Worm (Caenorhabditis elegans): Measurements from ENCODE around the gene Y52E8A.3.

- TF ChIP-seq elt-2 (tag; optimal IDR thresholded peaks at IDR 0.05) (no peak), nhr-77 (tag; optimal IDR thresholded peaks at IDR 0.05) (no peak), elt-3 (tag; optimal IDR thresholded peaks at IDR 0.05) (no peak), egl-27 (tag; optimal IDR thresholded peaks at IDR 0.05) (no peak), eor-1 (tag; optimal IDR thresholded peaks at IDR 0.05) (no peak), mdl-1 (tag; optimal IDR thresholded peaks at IDR 0.05) (no peak), egl-5 (tag; optimal IDR thresholded peaks at IDR 0.05) (no peak), unc-62 (GFP tag; optimal IDR thresholded peaks at IDR 0.05) (no peak), aly-2 (tag; optimal IDR thresholded peaks at IDR 0.05) (no peak), sea-2 (GFP tag; optimal IDR thresholded peaks at IDR 0.05) (no peak), nfya-1 (tag; optimal IDR thresholded peaks at IDR 0.05; ENCODE audit: insufficient read depth) (no peak)
These were observed 50.2 kb downstream of the Y52E8A.3 start, which contains the start of gene C16A11.7 for ce11 chrII:4256541-4257001.

Data from whole organism, L3 larva.